Fruit fly (Drosophila melanogaster) whole organism, wandering third instar larva: ENCODE measurements around the gene S-Lap1.

Source experiments
- CG32264 ChIP-seq: fragments of 200-800 bp; sonication (Bioruptor generic); optimal IDR thresholded peaks from 2 replicates; lab custom pipeline; 2016; ENCODE audit warnings: missing biosample characterization, missing genetic modification characterization
- CG9705 ChIP-seq: fragments of 200-800 bp; sonication (Bioruptor generic); optimal IDR thresholded peaks from 2 replicates; lab custom pipeline; 2018; ENCODE audit warnings: missing biosample characterization, mild to moderate bottlenecking, missing genetic modification characterization
- CrebA ChIP-seq: fragments of 200-800 bp; sonication (Bioruptor generic); optimal IDR thresholded peaks from 2 replicates; lab custom pipeline; 2016; ENCODE audit warnings: missing biosample characterization, mild to moderate bottlenecking, missing genetic modification characterization, borderline replicate concordance
- Dfd ChIP-seq: fragments of >200 bp; optimal IDR thresholded peaks from 2 replicates; lab custom pipeline; 2017; ENCODE audit warnings: missing biosample characterization, missing genetic modification characterization
- GATAd ChIP-seq: sonication (Bioruptor generic); optimal IDR thresholded peaks from 2 replicates; lab custom pipeline; 2016; ENCODE audit warnings: missing biosample characterization, missing genetic modification characterization
- HLH106 ChIP-seq: fragments of 200-800 bp; optimal IDR thresholded peaks from 3 replicates; lab custom pipeline; 2019; ENCODE audit warnings: missing biosample characterization, mild to moderate bottlenecking, missing genetic modification characterization, moderate library complexity
- Hnf4 ChIP-seq: fragments of 200-800 bp; sonication (Bioruptor generic); optimal IDR thresholded peaks from 2 replicates; lab custom pipeline; 2016; ENCODE audit warnings: missing biosample characterization, mild to moderate bottlenecking, missing genetic modification characterization
- Hr78 ChIP-seq: fragments of >200 bp; optimal IDR thresholded peaks from 2 replicates; lab custom pipeline; 2017; ENCODE audit warnings: missing biosample characterization, missing genetic modification characterization
- Hr83 ChIP-seq: fragments of 200-300 bp; sonication (Bioruptor generic); optimal IDR thresholded peaks from 2 replicates; lab custom pipeline; 2016; ENCODE audit warnings: missing biosample characterization, mild to moderate bottlenecking, missing genetic modification characterization, moderate library complexity; ENCODE audit not compliant: poor library complexity, severe bottlenecking
- Jra ChIP-seq: sonication (Bioruptor generic); optimal IDR thresholded peaks from 2 replicates; lab custom pipeline; 2016; ENCODE audit warnings: missing biosample characterization, missing genetic modification characterization
- Myc ChIP-seq: fragments of >200 bp; optimal IDR thresholded peaks from 2 replicates; lab custom pipeline; 2017
- N ChIP-seq: fragments of >200 bp; optimal IDR thresholded peaks from 2 replicates; lab custom pipeline; 2018; ENCODE audit warnings: missing biosample characterization, missing external identifiers, missing genetic modification characterization
- OdsH ChIP-seq: fragments of 200-800 bp; sonication (Bioruptor generic); optimal IDR thresholded peaks from 2 replicates; lab custom pipeline; 2016; ENCODE audit warnings: missing biosample characterization, mild to moderate bottlenecking, missing genetic modification characterization
- Rel ChIP-seq, 2 experiments: fragments of 200-800 bp; sonication (Bioruptor generic) in 1 of 2; optimal IDR thresholded peaks; 2 replicates in 1 of 2; 3 replicates in 1 of 2; lab custom pipeline; 2016 to 2019; ENCODE audit warnings: mild to moderate bottlenecking in 2 of 2, missing biosample characterization in 2 of 2, missing genetic modification characterization in 2 of 2, moderate library complexity in 1 of 2
- Sp1 ChIP-seq: fragments of 200-800 bp; sonication (Bioruptor generic); optimal IDR thresholded peaks from 3 replicates; lab custom pipeline; 2019; ENCODE audit warnings: missing biosample characterization, mild to moderate bottlenecking, missing genetic modification characterization, moderate library complexity
- Vsx2 ChIP-seq: fragments of 200-300, 225-300 bp; sonication (Bioruptor generic); optimal IDR thresholded peaks from 2 replicates; lab custom pipeline; 2018; ENCODE audit warnings: missing biosample characterization, missing genetic modification characterization; ENCODE audit not compliant: partially characterized antibody
- br ChIP-seq: fragments of 200-800 bp; sonication (Bioruptor generic); optimal IDR thresholded peaks from 2 replicates; lab custom pipeline; 2016; ENCODE audit warnings: missing biosample characterization, missing genetic modification characterization
- brk ChIP-seq: fragments of 200-800 bp; sonication (Bioruptor generic); optimal IDR thresholded peaks from 2 replicates; lab custom pipeline; 2016; ENCODE audit warnings: missing biosample characterization, mild to moderate bottlenecking, missing genetic modification characterization
- dl ChIP-seq, 2 experiments: fragments of 175-275, 200-275 bp in 1 of 2; fragments of 200-275 bp in 1 of 2; sonication (Bioruptor generic); optimal IDR thresholded peaks; lab custom pipeline; 2018; ENCODE audit warnings: mild to moderate bottlenecking in 2 of 2, missing biosample characterization in 2 of 2, missing genetic modification characterization in 2 of 2, moderate library complexity in 2 of 2; ENCODE audit not compliant: partially characterized antibody in 2 of 2, insufficient read depth in 1 of 2
- dmrt93B ChIP-seq: fragments of 200-800 bp; sonication (Bioruptor generic); optimal IDR thresholded peaks from 2 replicates; lab custom pipeline; 2018; ENCODE audit warnings: missing biosample characterization, mild to moderate bottlenecking, missing genetic modification characterization
- foxo ChIP-seq, 2 experiments: fragments of 200-800 bp; sonication (Bioruptor generic); optimal IDR thresholded peaks; 2 replicates in 1 of 2; 3 replicates in 1 of 2; lab custom pipeline; 2016 to 2017; ENCODE audit warnings: missing biosample characterization in 2 of 2, missing genetic modification characterization in 2 of 2
- fru ChIP-seq: fragments of 200-800 bp; sonication (Bioruptor generic); optimal IDR thresholded peaks from 3 replicates; lab custom pipeline; 2016; ENCODE audit warnings: missing biosample characterization, mild to moderate bottlenecking, missing genetic modification characterization
- h ChIP-seq: fragments of 200-800 bp; sonication (Bioruptor generic); optimal IDR thresholded peaks from 3 replicates; lab custom pipeline; 2016; ENCODE audit warnings: missing biosample characterization, mild to moderate bottlenecking, missing genetic modification characterization
- jim ChIP-seq: fragments of 175-275, 200-325 bp; sonication (Bioruptor generic); optimal IDR thresholded peaks from 2 replicates; lab custom pipeline; 2016; ENCODE audit warnings: missing biosample characterization, mild to moderate bottlenecking, missing genetic modification characterization
- lola ChIP-seq: fragments of >200 bp; optimal IDR thresholded peaks from 2 replicates; lab custom pipeline; 2017; ENCODE audit warnings: missing biosample characterization, missing genetic modification characterization
- psq ChIP-seq: fragments of 200-800 bp; sonication (Bioruptor generic); optimal IDR thresholded peaks from 3 replicates; lab custom pipeline; 2017; ENCODE audit warnings: missing biosample characterization, mild to moderate bottlenecking, missing genetic modification characterization, moderate library complexity
- rgr ChIP-seq: fragments of 200-800 bp; sonication (Bioruptor generic); optimal IDR thresholded peaks from 3 replicates; lab custom pipeline; 2016; ENCODE audit warnings: missing biosample characterization, mild to moderate bottlenecking, missing genetic modification characterization
- sage ChIP-seq: fragments of 200-800 bp; sonication (Bioruptor generic); optimal IDR thresholded peaks from 2 replicates; lab custom pipeline; 2016; ENCODE audit warnings: missing biosample characterization, mild to moderate bottlenecking, missing genetic modification characterization
- sv ChIP-seq: fragments of 200-800 bp; sonication (Bioruptor generic); optimal IDR thresholded peaks from 3 replicates; lab custom pipeline; 2016; ENCODE audit warnings: missing biosample characterization, missing genetic modification characterization
- usp ChIP-seq: fragments of >200 bp; optimal IDR thresholded peaks from 2 replicates; lab custom pipeline; 2017; ENCODE audit warnings: missing biosample characterization, missing genetic modification characterization
- woc ChIP-seq: sonication (Bioruptor generic); optimal IDR thresholded peaks from 2 replicates; lab custom pipeline; 2016; ENCODE audit warnings: missing biosample characterization, mild to moderate bottlenecking, missing genetic modification characterization

The S-Lap1 gene

DNA sequence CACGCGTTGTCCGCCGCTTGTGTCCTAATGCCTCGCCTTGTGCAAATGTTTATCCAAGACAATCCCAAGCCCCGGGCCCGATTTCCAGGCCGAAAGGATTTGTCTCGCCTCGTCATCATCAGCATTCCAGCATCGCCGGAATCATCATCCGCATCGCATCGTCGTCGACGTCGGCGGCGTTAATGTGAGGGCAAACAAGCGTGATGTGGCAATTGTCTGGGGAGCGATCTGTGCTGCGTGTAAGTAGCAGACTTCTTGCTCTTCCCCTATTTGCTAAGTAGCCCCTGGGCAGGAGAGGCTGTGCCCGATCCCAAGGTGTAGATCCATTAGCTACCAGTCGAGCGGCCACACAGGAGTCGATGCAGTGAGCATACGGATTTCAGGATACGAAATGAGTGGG, 43.8 kb downstream of the S-Lap1 start:
- TF ChIP-seq psq: no peak
- TF ChIP-seq br (GFP tag; lab: Kevin White, UChicago): no peak
- TF ChIP-seq Hr78 (GFP tag; lab: Kevin White, UChicago): no peak
- no peak for TF ChIP-seq rgr
- TF ChIP-seq dmrt93B (GFP tag; lab: Kevin White, UChicago): no peak
- no peak for TF ChIP-seq foxo (GFP tag; optimal IDR thresholded peaks at IDR 0.05; lab: Kevin White, UChicago)
- TF ChIP-seq woc (GFP tag; lab: Kevin White, UChicago): no peak
- TF ChIP-seq Rel (GFP tag; optimal IDR thresholded peaks at IDR 0.05; lab: Kevin White, UChicago): no peak
- no peak for TF ChIP-seq Rel (tag; optimal IDR thresholded peaks at IDR 0.05; lab: Kevin White, UChicago)
- TF ChIP-seq dl (GFP tag; optimal IDR thresholded peaks at IDR 0.05; lab: Kevin White, UChicago; ENCODE audit: insufficient read depth in 1 of 2, partially characterized antibody in 2 of 2): no peak
- TF ChIP-seq sage (GFP tag; lab: Kevin White, UChicago): no peak
- no peak for TF ChIP-seq Dfd (GFP tag; lab: Kevin White, UChicago)
- TF ChIP-seq HLH106 (tag; lab: Kevin White, UChicago): no peak
- TF ChIP-seq, all 38 proteins: peak for 0

DNA sequence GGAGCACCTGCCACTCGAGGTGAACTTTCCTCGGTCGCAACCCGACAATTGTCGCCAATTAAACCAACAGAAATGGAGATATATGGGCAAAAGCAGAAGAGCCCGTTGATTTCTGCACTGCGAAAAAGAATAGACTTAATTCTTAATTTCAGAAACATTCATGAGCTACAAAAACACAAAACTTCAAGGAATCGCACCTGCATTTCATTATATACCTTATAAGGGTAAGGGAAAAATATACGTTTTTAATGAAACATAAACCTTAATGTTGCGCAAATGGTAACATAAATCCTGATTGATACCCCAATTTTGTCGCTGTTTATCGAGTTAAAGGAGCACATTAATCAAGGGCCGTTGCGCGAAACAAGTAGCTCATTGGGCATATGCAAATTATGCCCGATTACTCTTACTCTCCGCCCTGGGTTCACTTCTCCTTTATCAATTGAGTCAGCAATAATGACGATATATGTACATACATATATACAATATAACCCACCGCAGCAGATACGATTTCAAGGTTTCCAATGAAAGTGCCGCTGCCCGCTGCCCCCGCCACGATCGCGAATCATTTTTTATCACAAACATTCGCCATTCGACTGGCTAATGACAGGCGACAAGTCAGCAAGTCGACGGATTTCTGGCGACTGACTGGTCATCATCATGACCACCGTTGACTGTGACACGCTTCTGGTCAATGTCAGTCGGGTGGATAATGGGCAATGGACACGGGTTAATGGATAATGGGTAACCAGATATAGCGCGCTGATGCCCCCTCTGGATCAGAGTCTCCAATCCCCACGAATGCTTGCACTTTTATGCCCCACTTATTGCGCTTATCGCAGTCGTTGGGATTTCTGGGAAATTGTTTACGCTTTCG, 45.0 kb downstream of the S-Lap1 start:
- no peak for TF ChIP-seq Hr83 (GFP tag; lab: Kevin White, UChicago)
- no peak for TF ChIP-seq foxo (GFP tag; optimal IDR thresholded peaks at IDR 0.05; lab: Kevin White, UChicago)
- TF ChIP-seq Vsx2: no peak
- no peak for TF ChIP-seq usp
- TF ChIP-seq psq: no peak
- no peak for TF ChIP-seq rgr
- peak; percentile 23 for TF ChIP-seq fru (GFP tag; lab: Kevin White, UChicago)
- no peak for TF ChIP-seq Hr78 (GFP tag; lab: Kevin White, UChicago)
- TF ChIP-seq Jra: no peak
- TF ChIP-seq h (GFP tag; lab: Kevin White, UChicago): peak; percentile 14
- TF ChIP-seq Rel (GFP tag; optimal IDR thresholded peaks at IDR 0.05; lab: Kevin White, UChicago): no peak
- TF ChIP-seq Rel (tag; optimal IDR thresholded peaks at IDR 0.05; lab: Kevin White, UChicago): peak; percentile 3
- no peak for TF ChIP-seq dmrt93B (GFP tag; lab: Kevin White, UChicago)
- TF ChIP-seq OdsH: peak; percentile 7
- TF ChIP-seq, all 38 proteins: peak for 4

DNA sequence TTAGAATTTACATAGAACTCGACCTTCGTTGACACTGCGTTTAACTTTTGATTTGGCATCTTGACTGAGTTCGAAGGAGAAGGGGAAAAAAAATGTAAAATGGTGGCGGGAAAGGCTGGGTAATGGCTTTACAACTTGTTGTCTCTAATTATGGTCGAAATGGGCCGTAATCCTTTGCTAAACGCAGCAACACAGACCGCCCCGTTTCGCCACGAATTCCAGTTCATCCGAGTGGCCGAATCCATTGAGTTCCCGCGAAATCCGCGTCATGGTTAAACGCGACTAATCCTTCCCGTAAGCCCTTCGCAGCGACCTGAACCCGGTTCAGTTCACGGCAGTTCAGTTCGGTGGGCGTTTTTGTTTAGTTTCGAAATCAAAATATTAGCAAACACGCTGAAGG, 49.1 kb downstream of the S-Lap1 start:
- no peak for TF ChIP-seq Sp1 (GFP tag; lab: Kevin White, UChicago)
- TF ChIP-seq Dfd (GFP tag; lab: Kevin White, UChicago): no peak
- no peak for TF ChIP-seq OdsH
- TF ChIP-seq Hr78 (GFP tag; lab: Kevin White, UChicago): no peak
- no peak for TF ChIP-seq dmrt93B (GFP tag; lab: Kevin White, UChicago)
- no peak for TF ChIP-seq CrebA (GFP tag; lab: Kevin White, UChicago)
- TF ChIP-seq dl (GFP tag; optimal IDR thresholded peaks at IDR 0.05; lab: Kevin White, UChicago; ENCODE audit: insufficient read depth in 1 of 2, partially characterized antibody in 2 of 2): no peak
- no peak for TF ChIP-seq Vsx2
- no peak for TF ChIP-seq CG32264 (GFP tag; lab: Kevin White, UChicago)
- TF ChIP-seq Myc (lab: Kevin White, UChicago): no peak
- TF ChIP-seq lola: no peak
- no peak for TF ChIP-seq Hnf4 (GFP tag; lab: Kevin White, UChicago)
- no peak for TF ChIP-seq brk (GFP tag; lab: Kevin White, UChicago)
- no peak for TF ChIP-seq CG9705 (GFP tag; lab: Kevin White, UChicago)
- no peak for TF ChIP-seq jim
- TF ChIP-seq GATAd: no peak
- no peak for TF ChIP-seq sv (GFP tag; lab: Kevin White, UChicago)
- no peak for TF ChIP-seq foxo (GFP tag; optimal IDR thresholded peaks at IDR 0.05; lab: Kevin White, UChicago)
- TF ChIP-seq N (GFP tag; lab: Kevin White, UChicago): no peak
- no peak for TF ChIP-seq HLH106 (tag; lab: Kevin White, UChicago)
